Fruit fly (Drosophila melanogaster) whole organism, adult: ENCODE data around the gene SNF4Agamma.

Source experiments
- CG14711 ChIP-seq: fragments of 200-800 bp; sonication (Bioruptor generic); optimal IDR thresholded peaks from 2 replicates; lab custom pipeline; 2018; ENCODE audit warnings: missing biosample characterization, mild to moderate bottlenecking, missing genetic modification characterization, moderate library complexity
- CG1620 ChIP-seq: fragments of 200-800 bp; sonication (Bioruptor generic); optimal IDR thresholded peaks from 2 replicates; lab custom pipeline; 2016; ENCODE audit warnings: missing biosample characterization, missing genetic modification characterization
- CG7045 ChIP-seq: fragments of 200-800 bp; sonication (Bioruptor generic); optimal IDR thresholded peaks from 2 replicates; lab custom pipeline; 2017; ENCODE audit warnings: missing biosample characterization, mild to moderate bottlenecking, missing genetic modification characterization
- Hr96 ChIP-seq: fragments of 200-800 bp; sonication (Bioruptor generic); optimal IDR thresholded peaks from 2 replicates; lab custom pipeline; 2016; ENCODE audit warnings: missing biosample characterization, missing genetic modification characterization
- bab1 ChIP-seq: fragments of 200-800 bp; sonication (Bioruptor generic); optimal IDR thresholded peaks from 3 replicates; lab custom pipeline; 2019; ENCODE audit warnings: missing biosample characterization, mild to moderate bottlenecking, missing genetic modification characterization, moderate library complexity
- cnc ChIP-seq, 2 experiments: fragments of >200 bp; optimal IDR thresholded peaks; 2 replicates each; lab custom pipeline; 2017
- kay ChIP-seq: fragments of 200-800 bp; sonication (Bioruptor generic); peaks from one replicate; lab custom pipeline; 2016; ENCODE audit warnings: missing biosample characterization, missing genetic modification characterization, borderline replicate concordance
- ovo ChIP-seq: fragments of 200-800 bp; sonication (Bioruptor generic); optimal IDR thresholded peaks from 2 replicates; lab custom pipeline; 2016; ENCODE audit warnings: missing biosample characterization, missing genetic modification characterization
- tj ChIP-seq: fragments of 200-800 bp; sonication (Bioruptor generic); optimal IDR thresholded peaks from 3 replicates; lab custom pipeline; 2017; ENCODE audit warnings: missing biosample characterization, mild to moderate bottlenecking, missing genetic modification characterization, moderate library complexity
- toe ChIP-seq: fragments of 200-800 bp; sonication (Bioruptor generic); optimal IDR thresholded peaks from 2 replicates; lab custom pipeline; 2016; ENCODE audit warnings: missing biosample characterization, missing genetic modification characterization

DNA sequence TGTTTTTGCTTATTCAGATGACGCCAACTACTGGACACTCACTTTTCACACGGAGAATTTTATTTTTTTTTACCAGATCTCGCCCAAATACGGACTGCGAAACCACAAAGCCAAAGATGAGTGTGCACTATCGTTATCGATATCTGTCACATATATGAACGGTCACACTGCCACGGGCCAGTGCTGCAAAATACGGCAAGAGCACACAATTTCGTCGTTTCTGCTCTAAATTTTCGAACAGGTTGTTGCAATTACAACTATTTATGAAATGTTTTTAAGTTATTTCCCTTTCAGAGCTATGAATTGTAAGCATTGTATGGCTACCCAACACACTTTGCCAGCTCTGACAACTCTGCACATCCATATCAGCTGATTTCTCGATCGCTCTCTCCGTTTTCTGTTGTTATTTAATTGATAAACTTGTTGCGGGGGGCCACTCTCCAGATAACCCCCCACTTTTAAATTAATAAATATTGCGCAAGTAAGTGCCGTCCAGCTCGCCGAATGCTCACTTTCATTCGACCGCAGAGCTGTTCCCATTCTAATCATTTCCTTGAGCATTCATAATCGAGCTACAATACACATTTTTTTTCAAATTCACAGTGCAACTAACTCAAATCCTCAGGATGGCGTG is 13.1 kb upstream of the SNF4Agamma start, which contains the start of the genes slmb and CG5793:
- TF ChIP-seq ovo (GFP tag; lab: Kevin White, UChicago) (peak; percentile 67), tj (peak; percentile 29), cnc (optimal IDR thresholded peaks at IDR 0.05; lab: Kevin White, UChicago) (peak in 1 of 2 experiments; percentile 87), Hr96 (GFP tag; lab: Kevin White, UChicago) (no peak), toe (GFP tag; lab: Kevin White, UChicago) (no peak), kay (no peak), CG14711 (tag; lab: Kevin White, UChicago) (peak; percentile 98), CG1620 (peak; percentile 71), bab1 (GFP tag; lab: Kevin White, UChicago) (peak; percentile 62), CG7045 (GFP tag; lab: Kevin White, UChicago) (peak; percentile 24)
